Fruit fly (Drosophila melanogaster): Measurements from ENCODE around the gene Sod1.
"Not testable (repeated sequence)": the region's sequence is repeated elsewhere in the genome, so short reads cannot be mapped to it uniquely, and the experiment has no call there.

DNA sequence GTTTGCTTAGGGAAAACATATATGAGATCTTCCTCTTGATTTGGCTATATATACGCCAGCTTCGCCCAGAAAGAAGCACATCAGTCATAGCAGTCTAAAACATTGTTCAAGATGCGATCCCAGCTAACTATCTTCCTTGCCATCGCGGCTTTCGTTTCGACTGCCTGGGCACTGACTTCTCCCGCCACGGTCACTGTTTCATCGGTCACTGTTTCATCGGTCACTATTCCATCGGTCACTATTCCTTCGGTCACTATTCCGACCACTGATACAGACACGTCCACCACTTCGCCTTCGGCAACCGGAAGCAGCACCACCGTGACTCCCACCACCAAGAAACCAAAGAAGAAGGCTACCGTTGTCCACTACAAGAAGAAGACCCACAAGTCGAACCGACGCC is 21.3 kb upstream of the Sod1 start, which contains the start of gene CG14143:
- not testable (repeated sequence) for TF ChIP-seq CG10348 (GFP tag; IDR thresholded peaks at IDR 0.05); CG8301 (tag; optimal IDR thresholded peaks at IDR 0.05); Pif1A (GFP tag; optimal IDR thresholded peaks at IDR 0.05); Pif1B (GFP tag; optimal IDR thresholded peaks at IDR 0.05); CG14655 (GFP tag; optimal IDR thresholded peaks at IDR 0.05); CG34367 (tag; optimal IDR thresholded peaks at IDR 0.05); Ets98B (GFP tag; IDR thresholded peaks at IDR 0.05); CG9948 (tag; optimal IDR thresholded peaks at IDR 0.05); D1 (tag; optimal IDR thresholded peaks at IDR 0.05); CG17806 (tag; optimal IDR thresholded peaks at IDR 0.05); rn (GFP tag; IDR thresholded peaks at IDR 0.05)

All from whole organism, pupa.